Fruit fly (Drosophila melanogaster) whole organism, embryonic: Measurements from ENCODE around the gene CG14300.

Experiments used
- Ada2b ChIP-seq: fragments of 200-800 bp; sonication (Bioruptor generic); IDR thresholded peaks from 2 replicates; pipeline ENCODE4 v1.3.6; 2022; ENCODE audit warnings: missing biosample characterization, missing genetic modification characterization
- Bgb ChIP-seq: fragments of 200-800 bp; sonication (Bioruptor generic); IDR thresholded peaks from 2 replicates; pipeline ENCODE4 v1.3.6; 2022; ENCODE audit warnings: missing biosample characterization, missing genetic modification characterization; ENCODE audit not compliant: partially characterized antibody
- CG11504 ChIP-seq: fragments of 200-800 bp; sonication (Bioruptor generic); optimal IDR thresholded peaks from 3 replicates; lab custom pipeline; 2019; ENCODE audit warnings: missing biosample characterization, mild to moderate bottlenecking, missing genetic modification characterization, moderate library complexity
- CG13775 ChIP-seq: fragments of 200-800 bp; sonication (Bioruptor generic); optimal IDR thresholded peaks from 3 replicates; lab custom pipeline; 2017; ENCODE audit warnings: missing biosample characterization, mild to moderate bottlenecking, missing genetic modification characterization
- CG14050 ChIP-seq: fragments of 200-800 bp; sonication (Bioruptor generic); IDR thresholded peaks from 3 replicates; pipeline ENCODE4 v1.3.6; 2022; ENCODE audit warnings: missing biosample characterization, missing genetic modification characterization
- CG1602 ChIP-seq: fragments of 200-800 bp; sonication (Bioruptor generic); optimal IDR thresholded peaks from 3 replicates; lab custom pipeline; 2016; ENCODE audit warnings: missing biosample characterization, missing genetic modification characterization
- CG16863 ChIP-seq: fragments of 200-800 bp; sonication (Bioruptor generic); optimal IDR thresholded peaks from 3 replicates; lab custom pipeline; 2016; ENCODE audit warnings: missing biosample characterization, missing genetic modification characterization
- CG18599 ChIP-seq: fragments of 200-800 bp; sonication (Bioruptor generic); optimal IDR thresholded peaks from 3 replicates; lab custom pipeline; 2017; ENCODE audit warnings: missing biosample characterization, missing genetic modification characterization, mild to moderate bottlenecking, moderate library complexity, missing genetic modification reagents
- CG2120 ChIP-seq: fragments of 200-800 bp; sonication (Bioruptor generic); optimal IDR thresholded peaks from 3 replicates; lab custom pipeline; 2016; ENCODE audit warnings: missing biosample characterization, missing genetic modification characterization
- CG3281 ChIP-seq: fragments of 200-800 bp; sonication (Bioruptor generic); optimal IDR thresholded peaks from 3 replicates; lab custom pipeline; 2017; ENCODE audit warnings: missing biosample characterization, mild to moderate bottlenecking, missing genetic modification characterization
- CG4404 ChIP-seq: fragments of 200-800 bp; sonication (Bioruptor generic); IDR thresholded peaks from 2 replicates; pipeline ENCODE4 v1.3.6; 2022; ENCODE audit warnings: missing biosample characterization, missing genetic modification characterization
- CG4707 ChIP-seq: fragments of 200-800 bp; sonication (Bioruptor generic); optimal IDR thresholded peaks from 2 replicates; lab custom pipeline; 2018; ENCODE audit warnings: missing biosample characterization, mild to moderate bottlenecking, missing genetic modification characterization, moderate library complexity
- CG5245 ChIP-seq: fragments of 200-800 bp; sonication (Bioruptor generic); optimal IDR thresholded peaks from 3 replicates; lab custom pipeline; 2016; ENCODE audit warnings: missing biosample characterization, missing genetic modification characterization
- CG6654 ChIP-seq: fragments of 200-800 bp; sonication (Bioruptor generic); optimal IDR thresholded peaks from 2 replicates; lab custom pipeline; 2017; ENCODE audit warnings: missing biosample characterization, mild to moderate bottlenecking, missing genetic modification characterization
- CG6765 ChIP-seq: fragments of 200-800 bp; sonication (Bioruptor generic); optimal IDR thresholded peaks from 3 replicates; lab custom pipeline; 2017; ENCODE audit warnings: missing biosample characterization, mild to moderate bottlenecking, missing genetic modification characterization
- CG6813 ChIP-seq: fragments of 200-800 bp; sonication (Bioruptor generic); optimal IDR thresholded peaks from 2 replicates; lab custom pipeline; 2017; ENCODE audit warnings: missing biosample characterization, missing genetic modification characterization, mild to moderate bottlenecking, moderate library complexity, missing genetic modification reagents
- CG7839 ChIP-seq: fragments of 200-800 bp; sonication (Bioruptor generic); optimal IDR thresholded peaks from 3 replicates; lab custom pipeline; 2018; ENCODE audit warnings: missing biosample characterization, mild to moderate bottlenecking, missing genetic modification characterization, moderate library complexity
- CG7928 ChIP-seq: fragments of 200-800 bp; sonication (Bioruptor generic); optimal IDR thresholded peaks from 2 replicates; lab custom pipeline; 2017; ENCODE audit warnings: missing biosample characterization, mild to moderate bottlenecking, missing genetic modification characterization
- CG7987 ChIP-seq: fragments of 200-800 bp; sonication (Bioruptor generic); optimal IDR thresholded peaks from 2 replicates; lab custom pipeline; 2018; ENCODE audit warnings: missing biosample characterization, mild to moderate bottlenecking, missing genetic modification characterization, moderate library complexity
- CG9876 ChIP-seq: fragments of 200-800 bp; sonication (Bioruptor generic); optimal IDR thresholded peaks from 2 replicates; lab custom pipeline; 2016; ENCODE audit warnings: missing biosample characterization, missing genetic modification characterization
- Dll ChIP-seq: fragments of 200-800 bp; sonication (Bioruptor generic); IDR thresholded peaks from 4 replicates; pipeline ENCODE4 v1.3.6; 2022; ENCODE audit warnings: missing biosample characterization, missing genetic modification characterization; ENCODE audit not compliant: partially characterized antibody
- Hey ChIP-seq: fragments of 200-800 bp; sonication (Bioruptor generic); optimal IDR thresholded peaks from 3 replicates; lab custom pipeline; 2018; ENCODE audit warnings: missing biosample characterization, mild to moderate bottlenecking, missing genetic modification characterization
- HmgZ ChIP-seq: fragments of 200-800 bp; sonication (Bioruptor generic); optimal IDR thresholded peaks from 2 replicates; lab custom pipeline; 2018; ENCODE audit warnings: missing biosample characterization, mild to moderate bottlenecking, missing genetic modification characterization
- Hr3 ChIP-seq: fragments of 200-800 bp; sonication (Bioruptor generic); optimal IDR thresholded peaks from 3 replicates; lab custom pipeline; 2016; ENCODE audit warnings: missing biosample characterization, missing genetic modification characterization
- Kr ChIP-seq: fragments of 200-800 bp; sonication (Bioruptor generic); optimal IDR thresholded peaks from 2 replicates; lab custom pipeline; 2017; ENCODE audit warnings: missing biosample characterization, mild to moderate bottlenecking, missing genetic modification characterization
- Oaz ChIP-seq: fragments of 200-800 bp; sonication (Bioruptor generic); IDR thresholded peaks from 2 replicates; pipeline ENCODE4 v1.3.6; 2022; ENCODE audit warnings: missing biosample characterization, missing genetic modification characterization
- Trl ChIP-seq, 3 experiments: fragments of >200 bp in 2 of 3; fragments of 200-800 bp in 1 of 3; sonication (Bioruptor generic) in 1 of 3; optimal IDR thresholded peaks; 2 replicates in 1 of 3; 3 replicates in 2 of 3; lab custom pipeline; 2016 to 2017; ENCODE audit warnings: missing biosample characterization in 1 of 3, missing genetic modification characterization in 1 of 3
- Xrp1 ChIP-seq: fragments of 200-800 bp; sonication (Bioruptor generic); IDR thresholded peaks from 2 replicates; pipeline ENCODE4 v1.3.6; 2022; ENCODE audit warnings: missing biosample characterization, missing genetic modification characterization
- az2 ChIP-seq: fragments of 200-800 bp; sonication (Bioruptor generic); optimal IDR thresholded peaks from 3 replicates; lab custom pipeline; 2016; ENCODE audit warnings: missing biosample characterization, missing genetic modification characterization
- br ChIP-seq: fragments of >200 bp; optimal IDR thresholded peaks from 2 replicates; lab custom pipeline; 2017
- croc ChIP-seq: fragments of 200-800 bp; sonication (Bioruptor generic); conservative IDR thresholded peaks from 3 replicates; pipeline ENCODE4 v1.3.6; 2022; ENCODE audit warnings: missing biosample characterization, missing genetic modification characterization
- dan ChIP-seq: fragments of 200-800 bp; sonication (Bioruptor generic); IDR thresholded peaks from 2 replicates; pipeline ENCODE4 v1.3.6; 2022; ENCODE audit warnings: missing biosample characterization, missing genetic modification characterization
- danr ChIP-seq: fragments of 200-800 bp; sonication (Bioruptor generic); IDR thresholded peaks from 2 replicates; pipeline ENCODE4 v1.3.6; 2022; ENCODE audit warnings: missing biosample characterization, missing genetic modification characterization
- dpn ChIP-seq, 2 experiments: fragments of 200-800 bp; sonication (Bioruptor generic); optimal IDR thresholded peaks; 3 replicates each; lab custom pipeline; 2016; ENCODE audit warnings: missing biosample characterization in 2 of 2, missing genetic modification characterization in 2 of 2
- esg ChIP-seq: fragments of 200-800 bp; sonication (Bioruptor generic); conservative IDR thresholded peaks from 2 replicates; pipeline ENCODE4 v1.3.6; 2022; ENCODE audit warnings: missing biosample characterization, missing genetic modification characterization
- gcm2 ChIP-seq: fragments of 200-800 bp; sonication (Bioruptor generic); optimal IDR thresholded peaks from 2 replicates; lab custom pipeline; 2016; ENCODE audit warnings: missing biosample characterization, missing genetic modification characterization
- kah ChIP-seq: fragments of 200-800 bp; sonication (Bioruptor generic); optimal IDR thresholded peaks from 2 replicates; lab custom pipeline; 2018; ENCODE audit warnings: missing biosample characterization, mild to moderate bottlenecking, missing genetic modification characterization
- kni ChIP-seq: fragments of 200-800 bp; sonication (Bioruptor generic); optimal IDR thresholded peaks from 3 replicates; lab custom pipeline; 2017; ENCODE audit warnings: mild to moderate bottlenecking, missing biosample characterization, missing genetic modification reagents, missing genetic modification characterization
- nerfin-1 ChIP-seq: fragments of 200-800 bp; sonication (Bioruptor generic); optimal IDR thresholded peaks from 3 replicates; lab custom pipeline; 2019; ENCODE audit warnings: missing biosample characterization, mild to moderate bottlenecking, missing genetic modification characterization, moderate library complexity
- nmo ChIP-seq: fragments of 200-800 bp; sonication (Bioruptor generic); optimal IDR thresholded peaks from 2 replicates; lab custom pipeline; 2018; ENCODE audit warnings: missing biosample characterization, mild to moderate bottlenecking, missing genetic modification characterization, moderate library complexity
- nom ChIP-seq: fragments of 200-800 bp; sonication (Bioruptor generic); optimal IDR thresholded peaks from 2 replicates; lab custom pipeline; 2017; ENCODE audit warnings: missing biosample characterization, missing genetic modification characterization, mild to moderate bottlenecking, moderate library complexity, missing genetic modification reagents
- p53 ChIP-seq: fragments of 200-800 bp; sonication (Bioruptor generic); optimal IDR thresholded peaks from 2 replicates; lab custom pipeline; 2016; ENCODE audit warnings: missing biosample characterization, missing genetic modification characterization
- run ChIP-seq: fragments of 200-800 bp; sonication (Bioruptor generic); optimal IDR thresholded peaks from 3 replicates; lab custom pipeline; 2018; ENCODE audit warnings: missing biosample characterization, mild to moderate bottlenecking, missing genetic modification characterization
- salm ChIP-seq: fragments of 200-800 bp; sonication (Bioruptor generic); optimal IDR thresholded peaks from 2 replicates; lab custom pipeline; 2018; ENCODE audit warnings: missing biosample characterization, mild to moderate bottlenecking, missing genetic modification characterization
- sd ChIP-seq: fragments of 200-800 bp; sonication (Bioruptor generic); optimal IDR thresholded peaks from 3 replicates; lab custom pipeline; 2018; ENCODE audit warnings: missing biosample characterization, mild to moderate bottlenecking, missing genetic modification characterization, moderate library complexity
- sna ChIP-seq: fragments of 200-800 bp; sonication (Bioruptor generic); IDR thresholded peaks from 2 replicates; pipeline ENCODE4 v1.3.6; 2022; ENCODE audit warnings: missing biosample characterization, missing genetic modification characterization; ENCODE audit not compliant: partially characterized antibody
- sob ChIP-seq: fragments of 200-800 bp; sonication (Bioruptor generic); IDR thresholded peaks from 2 replicates; pipeline ENCODE4 v1.3.6; 2022; ENCODE audit warnings: missing biosample characterization, missing genetic modification characterization
- tgo ChIP-seq: fragments of 200-800 bp; sonication (Bioruptor generic); IDR thresholded peaks from 3 replicates; pipeline ENCODE4 v1.3.6; 2022; ENCODE audit warnings: missing biosample characterization, missing genetic modification characterization
- tup ChIP-seq: fragments of 200-800 bp; sonication (Bioruptor generic); optimal IDR thresholded peaks from 2 replicates; lab custom pipeline; 2016; ENCODE audit warnings: missing biosample characterization, mild to moderate bottlenecking, missing genetic modification characterization, moderate library complexity

The CG14300 gene

dm6 chr3R:18719767-18720341 lies 26.3 kb upstream of the CG14300 start (continued):
- TF ChIP-seq sob (GFP tag; lab: Robert Waterston, UW): peak; percentile 83
- peak; percentile 4 for TF ChIP-seq CG7987 (GFP tag; lab: Kevin White, UChicago)
- TF ChIP-seq CG7928 (GFP tag; lab: Kevin White, UChicago): peak; percentile 8
- TF ChIP-seq p53 (GFP tag; lab: Kevin White, UChicago): peak; percentile 49
- peak; percentile 86 for TF ChIP-seq CG6813
- peak; percentile 65 for TF ChIP-seq salm (tag; lab: Kevin White, UChicago)
- peak; percentile 67 for TF ChIP-seq CG5245
- peak; percentile 90 for TF ChIP-seq CG3281 (GFP tag; lab: Kevin White, UChicago)
- TF ChIP-seq CG6765 (GFP tag; lab: Kevin White, UChicago): peak; percentile 86
- TF ChIP-seq br (lab: Kevin White, UChicago): no peak
- peak; percentile 93 for TF ChIP-seq CG2120 (GFP tag; lab: Kevin White, UChicago)
- no peak for TF ChIP-seq sd (tag; lab: Kevin White, UChicago)
- peak; percentile 87 for TF ChIP-seq run (tag; lab: Kevin White, UChicago)
- peak; percentile 40 for TF ChIP-seq gcm2
- peak; percentile 83 to 86 for TF ChIP-seq dpn (GFP tag; optimal IDR thresholded peaks at IDR 0.05; lab: Kevin White, UChicago)
- TF ChIP-seq esg (GFP tag; lab: Robert Waterston, UW): peak; percentile 76
- TF ChIP-seq CG18599: peak; percentile 97
- TF ChIP-seq kah: peak; percentile 62
- TF ChIP-seq Oaz: peak; percentile 85
- TF ChIP-seq danr (GFP tag; lab: Robert Waterston, UW): peak; percentile 61; the same call in 1 of the 2 replicates
- TF ChIP-seq nmo (GFP tag; lab: Kevin White, UChicago): peak; percentile 86
- peak; percentile 17 for TF ChIP-seq nom
- peak; percentile 91 for TF ChIP-seq CG11504 (tag; lab: Kevin White, UChicago)
- TF ChIP-seq dan: peak; percentile 80
- TF ChIP-seq CG13775 (GFP tag; lab: Kevin White, UChicago): peak; percentile 71
- no peak for TF ChIP-seq Bgb
- TF ChIP-seq Kr (GFP tag; lab: Kevin White, UChicago): no peak
- TF ChIP-seq nerfin-1 (tag; lab: Kevin White, UChicago): peak; percentile 86
- TF ChIP-seq Trl (optimal IDR thresholded peaks at IDR 0.05; lab: Kevin White, UChicago): no peak
- TF ChIP-seq Trl (GFP tag; optimal IDR thresholded peaks at IDR 0.05; lab: Kevin White, UChicago): peak; percentile 71
- peak; percentile 83 for TF ChIP-seq CG16863 (GFP tag; lab: Kevin White, UChicago)
- peak; percentile 90 for TF ChIP-seq Xrp1 (GFP tag; lab: Robert Waterston, UW)
- TF ChIP-seq tgo (GFP tag; lab: Robert Waterston, UW): peak; percentile 86
- peak; percentile 76 for TF ChIP-seq az2 (GFP tag; lab: Kevin White, UChicago)
- peak; percentile 75 for TF ChIP-seq Hr3 (GFP tag; lab: Kevin White, UChicago)
- peak; percentile 73; the same call in 2 of the 3 replicates for TF ChIP-seq croc
- peak; percentile 61 for TF ChIP-seq kni
- peak; percentile 62 for TF ChIP-seq CG4404 (GFP tag; lab: Robert Waterston, UW)
- TF ChIP-seq CG7839 (tag; lab: Kevin White, UChicago): peak; percentile 91
- no peak for TF ChIP-seq Dll (GFP tag; lab: Robert Waterston, UW)
- TF ChIP-seq CG9876 (GFP tag; lab: Kevin White, UChicago): peak; percentile 37
- TF ChIP-seq HmgZ (tag; lab: Kevin White, UChicago): peak; percentile 93
- TF ChIP-seq sna (GFP tag; lab: Robert Waterston, UW): no peak
- TF ChIP-seq Hey: peak; percentile 91
- peak; percentile 82; the same call in 1 of the 2 replicates for TF ChIP-seq Ada2b
- peak; percentile 62 for TF ChIP-seq CG6654 (GFP tag; lab: Kevin White, UChicago)
- TF ChIP-seq CG14050 (GFP tag; lab: Robert Waterston, UW): peak; percentile 61
- TF ChIP-seq CG4707 (GFP tag; lab: Kevin White, UChicago): peak; percentile 34
- peak; percentile 59 for TF ChIP-seq tup (GFP tag; lab: Kevin White, UChicago)
- peak; percentile 73 for TF ChIP-seq CG1602 (GFP tag; lab: Kevin White, UChicago)
